Fruit fly (Drosophila melanogaster): Measurements from ENCODE around the gene CG10481.
A peak's percentile ranks its signal among the peaks of the same experiment; 100 is the strongest.

DNA sequence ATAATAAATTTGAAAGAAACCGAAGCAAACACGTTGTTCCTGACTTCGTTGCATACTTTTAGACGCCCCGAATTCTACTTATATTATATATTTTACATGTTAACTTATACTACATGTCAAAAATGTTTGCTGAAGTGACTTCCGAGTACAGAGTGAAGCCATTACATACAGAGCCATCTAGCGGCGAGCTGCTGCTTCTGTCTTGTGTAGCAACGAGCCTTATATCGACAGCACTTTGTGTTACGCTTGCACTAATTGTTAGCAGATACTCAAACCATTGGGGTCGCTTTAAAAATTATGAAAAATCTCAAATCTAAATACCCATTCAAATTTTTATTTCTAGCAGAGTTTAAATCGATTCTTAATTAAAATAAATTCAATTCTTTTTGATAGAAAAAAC lies 4.9 kb downstream of the CG10481 start:
- TF ChIP-seq cic (GFP tag; optimal IDR thresholded peaks at IDR 0.05) (no peak), kay (GFP tag; ENCODE audit: borderline replicate concordance) (no peak), bab1 (GFP tag; optimal IDR thresholded peaks at IDR 0.05) (peak; percentile 25), CG33017 (tag; optimal IDR thresholded peaks at IDR 0.05) (no peak), CG12768 (GFP tag; optimal IDR thresholded peaks at IDR 0.05) (no peak), CG5204 (GFP tag; optimal IDR thresholded peaks at IDR 0.05) (peak; percentile 19), toe (GFP tag; optimal IDR thresholded peaks at IDR 0.05) (peak; percentile 54), pad (GFP tag; optimal IDR thresholded peaks at IDR 0.05) (peak; percentile 29), tj (GFP tag; optimal IDR thresholded peaks at IDR 0.05) (peak; percentile 62), CG1620 (GFP tag; optimal IDR thresholded peaks at IDR 0.05) (peak; percentile 66), Clk (GFP tag; optimal IDR thresholded peaks at IDR 0.05) (no peak), Crg-1 (GFP tag; optimal IDR thresholded peaks at IDR 0.05) (no peak)
